Fruit fly (Drosophila melanogaster): Measurements from ENCODE around the gene Sgs3.
A peak's percentile ranks its signal among the peaks of the same experiment; 100 is the strongest.

Sgs3 gene

DNA sequence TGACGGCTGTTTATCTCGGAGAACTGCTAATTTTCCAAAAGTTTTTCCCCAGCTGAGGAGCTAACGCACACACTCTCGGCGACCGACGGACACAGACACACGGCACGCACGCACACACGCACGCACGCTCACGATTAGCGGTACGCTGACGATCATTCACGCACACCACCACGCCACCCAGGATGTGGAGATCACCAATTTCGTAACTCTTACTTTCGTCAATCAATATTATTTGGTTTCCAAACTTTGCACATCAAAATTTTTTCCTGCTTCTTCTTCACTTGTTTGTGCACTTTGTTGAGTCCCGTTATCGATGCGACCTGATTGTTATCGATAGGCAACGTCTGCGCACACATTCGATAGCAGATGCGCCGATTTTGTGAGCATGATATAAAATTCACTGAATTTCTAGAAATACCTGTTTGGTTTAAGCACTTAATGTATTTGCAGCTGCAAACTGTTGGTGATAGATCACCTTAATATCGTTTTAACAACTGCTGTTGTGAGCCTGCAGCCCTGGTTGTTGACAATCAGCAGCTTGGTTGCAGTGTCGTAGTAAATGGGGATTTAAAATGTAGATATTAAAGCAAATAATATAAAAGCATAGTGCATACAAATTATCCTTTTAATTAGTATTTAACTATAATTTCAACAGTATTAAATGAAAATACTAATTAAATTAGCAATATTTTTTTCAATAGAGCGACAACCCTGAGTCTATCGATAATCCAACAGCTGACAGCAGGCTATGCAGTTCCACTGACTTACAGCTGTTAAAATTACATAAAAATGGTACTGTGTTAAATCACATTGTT is 50.1 kb downstream of the Sgs3 start, which contains the start of the genes CG7394 and Mob2 (continued):
- TF ChIP-seq CG2678 (tag; optimal IDR thresholded peaks at IDR 0.05): peak; percentile 92
- peak; percentile 17 for TF ChIP-seq NC2α (GFP tag; optimal IDR thresholded peaks at IDR 0.05)
- peak; percentile 93 for TF ChIP-seq Xrp1 (GFP tag; IDR thresholded peaks at IDR 0.05)
- peak; percentile 86 for TF ChIP-seq CG6791 (GFP tag; IDR thresholded peaks at IDR 0.05; ENCODE audit: partially characterized antibody)
- peak; percentile 79 for TF ChIP-seq zen (tag; optimal IDR thresholded peaks at IDR 0.05)
- peak; percentile 68 for TF ChIP-seq CG7271 (tag; optimal IDR thresholded peaks at IDR 0.05)
- peak; percentile 71 for TF ChIP-seq CG33557 (GFP tag; optimal IDR thresholded peaks at IDR 0.05)
- TF ChIP-seq p53 (GFP tag; optimal IDR thresholded peaks at IDR 0.05): peak; percentile 20
- peak; percentile 88 for TF ChIP-seq bab2 (GFP tag; optimal IDR thresholded peaks at IDR 0.05)
- peak; percentile 96 for TF ChIP-seq row (GFP tag; IDR thresholded peaks at IDR 0.05)
- peak; percentile 48 for TF ChIP-seq Usf (GFP tag; optimal IDR thresholded peaks at IDR 0.05)
- no peak for TF ChIP-seq wek (GFP tag; optimal IDR thresholded peaks at IDR 0.05)
- TF ChIP-seq ci (GFP tag; IDR thresholded peaks at IDR 0.05): peak; percentile 88
- TF ChIP-seq pita (GFP tag; optimal IDR thresholded peaks at IDR 0.05): no peak
- TF ChIP-seq wor (GFP tag; IDR thresholded peaks at IDR 0.05): peak; percentile 80
- no peak for TF ChIP-seq Doc2 (GFP tag; IDR thresholded peaks at IDR 0.05)
- peak; percentile 92 for TF ChIP-seq CG11247 (GFP tag; IDR thresholded peaks at IDR 0.05)
- peak; percentile 93 for TF ChIP-seq sob (GFP tag; IDR thresholded peaks at IDR 0.05)
- peak; percentile 58 for TF ChIP-seq sd (tag; optimal IDR thresholded peaks at IDR 0.05)
- TF ChIP-seq CG9797 (GFP tag; optimal IDR thresholded peaks at IDR 0.05): peak; percentile 60
- TF ChIP-seq CG32772 (GFP tag; IDR thresholded peaks at IDR 0.05): peak; percentile 91
- peak; percentile 39 for TF ChIP-seq NK7.1 (GFP tag; optimal IDR thresholded peaks at IDR 0.05)
- TF ChIP-seq PHDP (tag; optimal IDR thresholded peaks at IDR 0.05): peak; percentile 95
- TF ChIP-seq CG6854 (GFP tag; optimal IDR thresholded peaks at IDR 0.05): no peak
- TF ChIP-seq lmd (GFP tag; IDR thresholded peaks at IDR 0.05): peak; percentile 87
- peak; percentile 80 for TF ChIP-seq HHEX (GFP tag; optimal IDR thresholded peaks at IDR 0.05)
- TF ChIP-seq CG31365 (tag; optimal IDR thresholded peaks at IDR 0.05): peak; percentile 57
- TF ChIP-seq gce (GFP tag; IDR thresholded peaks at IDR 0.05): peak; percentile 81
- no peak for TF ChIP-seq CG10565 (GFP tag; optimal IDR thresholded peaks at IDR 0.05)
- peak; percentile 50 for TF ChIP-seq Sry-β (GFP tag; optimal IDR thresholded peaks at IDR 0.05)
- peak; percentile 75 for TF ChIP-seq jing (GFP tag; optimal IDR thresholded peaks at IDR 0.05)
- TF ChIP-seq Adf1 (GFP tag; IDR thresholded peaks at IDR 0.05): peak; percentile 55; the same call in 1 of the 2 replicates
- TF ChIP-seq ac (GFP tag; optimal IDR thresholded peaks at IDR 0.05): peak; percentile 15
- peak; percentile 83 for TF ChIP-seq CG6175 (GFP tag; IDR thresholded peaks at IDR 0.05)
- no peak for TF ChIP-seq hkb (optimal IDR thresholded peaks at IDR 0.05)
- TF ChIP-seq hkb (GFP tag; IDR thresholded peaks at IDR 0.05): peak; percentile 91
- peak; percentile 89 for TF ChIP-seq CG8290 (GFP tag; optimal IDR thresholded peaks at IDR 0.05)
- TF ChIP-seq CG8290 (tag; optimal IDR thresholded peaks at IDR 0.05): peak; percentile 81 to 92
- peak; percentile 64 for TF ChIP-seq BtbVII (GFP tag; optimal IDR thresholded peaks at IDR 0.05)
- TF ChIP-seq org-1 (GFP tag; optimal IDR thresholded peaks at IDR 0.05): peak; percentile 25
- no peak; the same call in 1 of the 2 replicates for TF ChIP-seq Gsc (GFP tag; IDR thresholded peaks at IDR 0.05)
- TF ChIP-seq stwl (tag; optimal IDR thresholded peaks at IDR 0.05): peak; percentile 92
- peak; percentile 88 for TF ChIP-seq ap (GFP tag; IDR thresholded peaks at IDR 0.05)
- TF ChIP-seq CG11560 (tag; IDR thresholded peaks at IDR 0.05): peak; percentile 82; the same call in 2 of the 3 replicates
- TF ChIP-seq Deaf1 (tag; optimal IDR thresholded peaks at IDR 0.05): peak; percentile 67
- TF ChIP-seq Mad (GFP tag; optimal IDR thresholded peaks at IDR 0.05): peak; percentile 84
- TF ChIP-seq CG34422 (GFP tag; IDR thresholded peaks at IDR 0.05): peak; percentile 81
- TF ChIP-seq aop (GFP tag; IDR thresholded peaks at IDR 0.05): no peak
- TF ChIP-seq nmo (GFP tag; optimal IDR thresholded peaks at IDR 0.05): peak; percentile 90
- TF ChIP-seq dmrt11E (tag; optimal IDR thresholded peaks at IDR 0.05): peak; percentile 83

Data from whole organism, embryonic.